Fruit fly (Drosophila melanogaster) whole organism, embryonic: ENCODE results near the gene Dap160.
A peak's percentile ranks its signal among the peaks of the same experiment; 100 is the strongest.

Experiments
- Antp ChIP-seq: fragments of 200-800 bp; sonication (Bioruptor generic); optimal IDR thresholded peaks from 3 replicates; lab custom pipeline; 2016; ENCODE audit warnings: missing biosample characterization, missing genetic modification characterization
- B-H1 ChIP-seq: fragments of 200-800 bp; sonication (Bioruptor generic); IDR thresholded peaks from 3 replicates; pipeline ENCODE4 v1.3.6; 2022; ENCODE audit warnings: missing biosample characterization, missing genetic modification characterization
- Bteb2 ChIP-seq: fragments of 200-800 bp; sonication (Bioruptor generic); optimal IDR thresholded peaks from 2 replicates; lab custom pipeline; 2016; ENCODE audit warnings: missing biosample characterization, missing genetic modification characterization
- CG10274 ChIP-seq: fragments of 200-800 bp; sonication (Bioruptor generic); optimal IDR thresholded peaks from 3 replicates; lab custom pipeline; 2017; ENCODE audit warnings: missing biosample characterization, mild to moderate bottlenecking, missing genetic modification characterization
- CG12219 ChIP-seq: fragments of 200-800 bp; sonication (Bioruptor generic); optimal IDR thresholded peaks from 3 replicates; lab custom pipeline; 2018; ENCODE audit warnings: missing biosample characterization, mild to moderate bottlenecking, missing genetic modification characterization
- CG12744 ChIP-seq: fragments of 200-800 bp; sonication (Bioruptor generic); optimal IDR thresholded peaks from 2 replicates; lab custom pipeline; 2016; ENCODE audit warnings: missing biosample characterization, missing genetic modification characterization
- CG12769 ChIP-seq: fragments of 200-800 bp; sonication (Bioruptor generic); optimal IDR thresholded peaks from 2 replicates; lab custom pipeline; 2019; ENCODE audit warnings: missing biosample characterization, mild to moderate bottlenecking, missing genetic modification characterization, moderate library complexity
- CG13624 ChIP-seq: fragments of 200-800 bp; sonication (Bioruptor generic); optimal IDR thresholded peaks from 2 replicates; lab custom pipeline; 2016; ENCODE audit warnings: missing biosample characterization, missing genetic modification characterization
- CG14667 ChIP-seq: fragments of 200-800 bp; sonication (Bioruptor generic); IDR thresholded peaks from 2 replicates; pipeline ENCODE4 v1.3.6; 2022; ENCODE audit warnings: missing biosample characterization, missing genetic modification characterization
- CG16813 ChIP-seq: fragments of 200-800 bp; sonication (Bioruptor generic); IDR thresholded peaks from 3 replicates; pipeline ENCODE4 v1.3.6; 2022; ENCODE audit warnings: missing biosample characterization, missing genetic modification characterization; ENCODE audit not compliant: partially characterized antibody
- CG16815 ChIP-seq: fragments of 200-800 bp; sonication (Bioruptor generic); optimal IDR thresholded peaks from 3 replicates; lab custom pipeline; 2017; ENCODE audit warnings: missing biosample characterization, mild to moderate bottlenecking, missing genetic modification characterization
- CG17328 ChIP-seq: fragments of 200-800 bp; sonication (Bioruptor generic); IDR thresholded peaks from 2 replicates; pipeline ENCODE4 v1.3.6; 2022; ENCODE audit warnings: missing biosample characterization, missing genetic modification characterization
- CG17359 ChIP-seq: fragments of 200-800 bp; sonication (Bioruptor generic); optimal IDR thresholded peaks from 3 replicates; lab custom pipeline; 2018; ENCODE audit warnings: missing biosample characterization, mild to moderate bottlenecking, missing genetic modification characterization, moderate library complexity
- CG17385 ChIP-seq: fragments of 200-800 bp; sonication (Bioruptor generic); optimal IDR thresholded peaks from 3 replicates; lab custom pipeline; 2018; ENCODE audit warnings: missing biosample characterization, mild to moderate bottlenecking, missing genetic modification characterization
- CG30431 ChIP-seq: fragments of 200-800 bp; sonication (Bioruptor generic); optimal IDR thresholded peaks from 2 replicates; lab custom pipeline; 2017; ENCODE audit warnings: missing biosample characterization, missing genetic modification characterization
- CG31365 ChIP-seq: fragments of 200-800 bp; sonication (Bioruptor generic); optimal IDR thresholded peaks from 2 replicates; lab custom pipeline; 2018; ENCODE audit warnings: missing biosample characterization, mild to moderate bottlenecking, missing genetic modification characterization
- CG32532 ChIP-seq: fragments of 200-800 bp; sonication (Bioruptor generic); IDR thresholded peaks from 2 replicates; pipeline ENCODE4 v1.3.6; 2022; ENCODE audit warnings: missing biosample characterization, missing genetic modification characterization
- CG33557 ChIP-seq: fragments of 200-800 bp; sonication (Bioruptor generic); optimal IDR thresholded peaks from 2 replicates; lab custom pipeline; 2019; ENCODE audit warnings: missing biosample characterization, mild to moderate bottlenecking, missing genetic modification characterization, moderate library complexity
- CG34224 ChIP-seq: fragments of 200-800 bp; sonication (Bioruptor generic); IDR thresholded peaks from 3 replicates; pipeline ENCODE4 v1.3.6; 2022; ENCODE audit warnings: missing biosample characterization, missing genetic modification characterization; ENCODE audit not compliant: partially characterized antibody
- CG4282 ChIP-seq: fragments of 200-800 bp; sonication (Bioruptor generic); optimal IDR thresholded peaks from 2 replicates; lab custom pipeline; 2016; ENCODE audit warnings: missing biosample characterization, missing genetic modification characterization
- CG5180 ChIP-seq: fragments of 200-800 bp; sonication (Bioruptor generic); optimal IDR thresholded peaks from 3 replicates; lab custom pipeline; 2017; ENCODE audit warnings: missing biosample characterization, missing genetic modification characterization, mild to moderate bottlenecking, moderate library complexity, missing genetic modification reagents
- CG7556 ChIP-seq: fragments of 200-800 bp; sonication (Bioruptor generic); optimal IDR thresholded peaks from 2 replicates; lab custom pipeline; 2017; ENCODE audit warnings: missing biosample characterization, mild to moderate bottlenecking, missing genetic modification characterization
- CG8089 ChIP-seq: fragments of 200-800 bp; sonication (Bioruptor generic); optimal IDR thresholded peaks from 3 replicates; lab custom pipeline; 2016; ENCODE audit warnings: missing biosample characterization, missing genetic modification characterization
- CG8388 ChIP-seq: fragments of 200-800 bp; sonication (Bioruptor generic); optimal IDR thresholded peaks from 2 replicates; lab custom pipeline; 2019; ENCODE audit warnings: missing biosample characterization, mild to moderate bottlenecking, missing genetic modification characterization, moderate library complexity
- CG9817 ChIP-seq: fragments of 200-800 bp; sonication (Bioruptor generic); optimal IDR thresholded peaks from 2 replicates; lab custom pipeline; 2018; ENCODE audit warnings: missing biosample characterization, mild to moderate bottlenecking, missing genetic modification characterization, moderate library complexity
- CG9932 ChIP-seq: fragments of 200-800 bp; sonication (Bioruptor generic); IDR thresholded peaks from 2 replicates; pipeline ENCODE4 v1.3.6; 2022; ENCODE audit warnings: missing biosample characterization, missing genetic modification characterization
- Ets65A ChIP-seq: fragments of 200-800 bp; sonication (Bioruptor generic); peaks from one replicate; lab custom pipeline; 2016; ENCODE audit warnings: missing biosample characterization, missing genetic modification characterization
- HLH54F ChIP-seq: fragments of 200-800 bp; sonication (Bioruptor generic); optimal IDR thresholded peaks from 3 replicates; lab custom pipeline; 2016; ENCODE audit warnings: missing biosample characterization, missing genetic modification characterization
- Hr51 ChIP-seq, 2 experiments: fragments of 200-800 bp; sonication (Bioruptor generic); optimal IDR thresholded peaks; 2 replicates in 1 of 2; 3 replicates in 1 of 2; lab custom pipeline; 2016 to 2018; ENCODE audit warnings: missing biosample characterization in 2 of 2, missing genetic modification characterization in 2 of 2, mild to moderate bottlenecking in 1 of 2, moderate library complexity in 1 of 2
- Kr ChIP-seq: fragments of 200-800 bp; sonication (Bioruptor generic); optimal IDR thresholded peaks from 2 replicates; lab custom pipeline; 2017; ENCODE audit warnings: missing biosample characterization, mild to moderate bottlenecking, missing genetic modification characterization
- NFAT ChIP-seq: fragments of 200-800 bp; sonication (Bioruptor generic); IDR thresholded peaks from 2 replicates; pipeline ENCODE4 v1.3.6; 2022; ENCODE audit warnings: missing biosample characterization, missing genetic modification characterization
- Sox100B ChIP-seq: fragments of 200-800 bp; sonication (Bioruptor generic); optimal IDR thresholded peaks from 3 replicates; lab custom pipeline; 2018; ENCODE audit warnings: missing biosample characterization, mild to moderate bottlenecking, missing genetic modification characterization
- Sry-β ChIP-seq: fragments of 200-800 bp; sonication (Bioruptor generic); optimal IDR thresholded peaks from 2 replicates; lab custom pipeline; 2018; ENCODE audit warnings: missing biosample characterization, mild to moderate bottlenecking, missing genetic modification characterization, moderate library complexity
- ash1 ChIP-seq: fragments of 200-800 bp; sonication (Bioruptor generic); optimal IDR thresholded peaks from 2 replicates; lab custom pipeline; 2018; ENCODE audit warnings: missing biosample characterization, mild to moderate bottlenecking, missing genetic modification characterization
- ato ChIP-seq: fragments of 200-800 bp; sonication (Bioruptor generic); IDR thresholded peaks from 2 replicates; pipeline ENCODE4 v1.3.6; 2022; ENCODE audit warnings: missing biosample characterization, missing genetic modification characterization; ENCODE audit not compliant: partially characterized antibody
- disco-r ChIP-seq: fragments of 200-800 bp; sonication (Bioruptor generic); optimal IDR thresholded peaks from 2 replicates; lab custom pipeline; 2016; ENCODE audit warnings: missing biosample characterization, missing genetic modification characterization
- gem ChIP-seq: fragments of 200-800 bp; sonication (Bioruptor generic); optimal IDR thresholded peaks from 2 replicates; lab custom pipeline; 2019; ENCODE audit warnings: missing biosample characterization, mild to moderate bottlenecking, missing genetic modification characterization, moderate library complexity
- grau ChIP-seq: fragments of 200-800 bp; optimal IDR thresholded peaks from 3 replicates; lab custom pipeline; 2019; ENCODE audit warnings: missing biosample characterization, mild to moderate bottlenecking, missing genetic modification characterization, moderate library complexity
- gsb ChIP-seq: fragments of 200-800 bp; sonication (Bioruptor generic); IDR thresholded peaks from 2 replicates; pipeline ENCODE4 v1.3.6; 2022; ENCODE audit warnings: missing biosample characterization, missing genetic modification characterization
- hth ChIP-seq: fragments of >200 bp; optimal IDR thresholded peaks from 2 replicates; lab custom pipeline; 2017; ENCODE audit warnings: inconsistent platforms
- nerfin-1 ChIP-seq: fragments of 200-800 bp; sonication (Bioruptor generic); optimal IDR thresholded peaks from 3 replicates; lab custom pipeline; 2019; ENCODE audit warnings: missing biosample characterization, mild to moderate bottlenecking, missing genetic modification characterization, moderate library complexity
- rib ChIP-seq: fragments of 200-800 bp; sonication (Bioruptor generic); IDR thresholded peaks from 2 replicates; pipeline ENCODE4 v1.3.6; 2022; ENCODE audit warnings: missing biosample characterization, missing genetic modification characterization
- ro ChIP-seq: fragments of 200-800 bp; sonication (Bioruptor generic); IDR thresholded peaks from 2 replicates; pipeline ENCODE4 v1.3.6; 2022; ENCODE audit warnings: missing biosample characterization, missing genetic modification characterization
- shn ChIP-seq: fragments of 200-800 bp; sonication (Bioruptor generic); optimal IDR thresholded peaks from 3 replicates; lab custom pipeline; 2016; ENCODE audit warnings: missing biosample characterization, missing genetic modification characterization
- tna ChIP-seq: fragments of 200-800 bp; sonication (Bioruptor generic); IDR thresholded peaks from 2 replicates; pipeline ENCODE4 v1.3.6; 2022; ENCODE audit warnings: missing biosample characterization, missing genetic modification characterization; ENCODE audit not compliant: partially characterized antibody
- ttk ChIP-seq: fragments of 200-800 bp; sonication (Bioruptor generic); IDR thresholded peaks from 2 replicates; pipeline ENCODE4 v2.1.2; 2022; ENCODE audit warnings: missing biosample characterization, missing genetic modification characterization
- tup ChIP-seq: fragments of 200-800 bp; sonication (Bioruptor generic); optimal IDR thresholded peaks from 2 replicates; lab custom pipeline; 2016; ENCODE audit warnings: missing biosample characterization, mild to moderate bottlenecking, missing genetic modification characterization, moderate library complexity
- unpg ChIP-seq: fragments of 200-800 bp; sonication (Bioruptor generic); optimal IDR thresholded peaks from 3 replicates; lab custom pipeline; 2018; ENCODE audit warnings: missing biosample characterization, mild to moderate bottlenecking, missing genetic modification characterization, moderate library complexity
- wdn ChIP-seq: fragments of 200-800 bp; sonication (Bioruptor generic); IDR thresholded peaks from 2 replicates; pipeline ENCODE4 v1.3.6; 2022; ENCODE audit warnings: missing biosample characterization, missing genetic modification characterization

The Dap160 gene

dm6 chr2L:21156156-21157040 lies 14.3 kb upstream of the Dap160 start, which contains the start of the genes Mpp6 and E2f2 (continued):
- TF ChIP-seq Hr51 (GFP tag; optimal IDR thresholded peaks at IDR 0.05; lab: Kevin White, UChicago) (peak in 1 of 2 experiments; percentile 17), B-H1 (GFP tag; lab: Robert Waterston, UW) (no peak), tna (peak; percentile 66), HLH54F (GFP tag; lab: Kevin White, UChicago) (peak; percentile 25), wdn (GFP tag; lab: Robert Waterston, UW) (no peak), Bteb2 (peak; percentile 16), CG8089 (GFP tag; lab: Kevin White, UChicago) (no peak), ash1 (GFP tag; lab: Kevin White, UChicago) (no peak), CG17385 (GFP tag; lab: Kevin White, UChicago) (peak; percentile 4), NFAT (peak; percentile 81), CG32532 (GFP tag; lab: Robert Waterston, UW) (peak; percentile 67; the same call in 1 of the 2 replicates), CG4282 (GFP tag; lab: Kevin White, UChicago) (no peak), CG12769 (tag; lab: Kevin White, UChicago) (no peak), ttk (GFP tag; lab: Robert Waterston, UW) (no peak), CG10274 (GFP tag; lab: Kevin White, UChicago) (no peak), hth (lab: Kevin White, UChicago) (no peak), CG12219 (GFP tag; lab: Kevin White, UChicago) (no peak), CG17328 (GFP tag; lab: Robert Waterston, UW) (no peak), gem (tag; lab: Kevin White, UChicago) (no peak), rib (GFP tag; lab: Robert Waterston, UW) (no peak), ato (GFP tag; lab: Robert Waterston, UW) (peak; percentile 82), grau (tag; lab: Kevin White, UChicago) (peak; percentile 24), CG12744 (GFP tag; lab: Kevin White, UChicago) (no peak), gsb (GFP tag; lab: Robert Waterston, UW) (no peak), shn (GFP tag; lab: Kevin White, UChicago) (no peak), ro (GFP tag; lab: Robert Waterston, UW) (no peak), tup (GFP tag; lab: Kevin White, UChicago) (no peak), CG9817 (peak; percentile 21), Antp (peak; percentile 28), nerfin-1 (tag; lab: Kevin White, UChicago) (no peak), CG8388 (GFP tag; lab: Kevin White, UChicago) (no peak), CG16815 (no peak), CG7556 (peak; percentile 33), unpg (GFP tag; lab: Kevin White, UChicago) (no peak), CG5180 (GFP tag; lab: Kevin White, UChicago) (no peak), CG16813 (peak; percentile 86), CG14667 (GFP tag; lab: Robert Waterston, UW) (no peak), CG31365 (no peak), CG33557 (peak; percentile 3), Kr (GFP tag; lab: Kevin White, UChicago) (no peak), CG9932 (GFP tag; lab: Robert Waterston, UW) (peak; percentile 91), CG30431 (no peak), CG17359 (tag; lab: Kevin White, UChicago) (peak; percentile 4), disco-r (GFP tag; lab: Kevin White, UChicago) (no peak), CG34224 (GFP tag; lab: Robert Waterston, UW) (peak; percentile 68), Sox100B (GFP tag; lab: Kevin White, UChicago) (peak; percentile 36), CG13624 (GFP tag; lab: Kevin White, UChicago) (peak; percentile 64), Ets65A (peak; percentile 93), Sry-β (peak; percentile 44)
